Fruit fly (Drosophila melanogaster) whole organism, wandering third instar larva: ENCODE results near the gene repo.
A peak's percentile ranks its signal among the peaks of the same experiment; 100 is the strongest.

Experiments
- CG32264 ChIP-seq: fragments of 200-800 bp; sonication (Bioruptor generic); optimal IDR thresholded peaks from 2 replicates; lab custom pipeline; 2016; ENCODE audit warnings: missing biosample characterization, missing genetic modification characterization
- CG9705 ChIP-seq: fragments of 200-800 bp; sonication (Bioruptor generic); optimal IDR thresholded peaks from 2 replicates; lab custom pipeline; 2018; ENCODE audit warnings: missing biosample characterization, mild to moderate bottlenecking, missing genetic modification characterization
- Dfd ChIP-seq: fragments of >200 bp; optimal IDR thresholded peaks from 2 replicates; lab custom pipeline; 2017; ENCODE audit warnings: missing biosample characterization, missing genetic modification characterization
- Dif ChIP-seq: fragments of 200-275, 200-300 bp; sonication (Bioruptor generic); optimal IDR thresholded peaks from 2 replicates; lab custom pipeline; 2018; ENCODE audit warnings: missing biosample characterization, missing genetic modification characterization; ENCODE audit not compliant: partially characterized antibody
- HLH106 ChIP-seq: fragments of 200-800 bp; optimal IDR thresholded peaks from 3 replicates; lab custom pipeline; 2019; ENCODE audit warnings: missing biosample characterization, mild to moderate bottlenecking, missing genetic modification characterization, moderate library complexity
- Hr78 ChIP-seq: fragments of >200 bp; optimal IDR thresholded peaks from 2 replicates; lab custom pipeline; 2017; ENCODE audit warnings: missing biosample characterization, missing genetic modification characterization
- Hr83 ChIP-seq: fragments of 200-300 bp; sonication (Bioruptor generic); optimal IDR thresholded peaks from 2 replicates; lab custom pipeline; 2016; ENCODE audit warnings: missing biosample characterization, mild to moderate bottlenecking, missing genetic modification characterization, moderate library complexity; ENCODE audit not compliant: poor library complexity, severe bottlenecking
- OdsH ChIP-seq: fragments of 200-800 bp; sonication (Bioruptor generic); optimal IDR thresholded peaks from 2 replicates; lab custom pipeline; 2016; ENCODE audit warnings: missing biosample characterization, mild to moderate bottlenecking, missing genetic modification characterization
- br ChIP-seq: fragments of 200-800 bp; sonication (Bioruptor generic); optimal IDR thresholded peaks from 2 replicates; lab custom pipeline; 2016; ENCODE audit warnings: missing biosample characterization, missing genetic modification characterization
- dsf ChIP-seq: sonication (Bioruptor generic); optimal IDR thresholded peaks from 2 replicates; lab custom pipeline; 2016; ENCODE audit warnings: missing biosample characterization, missing genetic modification characterization, borderline replicate concordance
- lola ChIP-seq: fragments of >200 bp; optimal IDR thresholded peaks from 2 replicates; lab custom pipeline; 2017; ENCODE audit warnings: missing biosample characterization, missing genetic modification characterization
- pan ChIP-seq: fragments of >200 bp; optimal IDR thresholded peaks from 2 replicates; lab custom pipeline; 2017
- usp ChIP-seq: fragments of >200 bp; optimal IDR thresholded peaks from 2 replicates; lab custom pipeline; 2017; ENCODE audit warnings: missing biosample characterization, missing genetic modification characterization
- woc ChIP-seq: sonication (Bioruptor generic); optimal IDR thresholded peaks from 2 replicates; lab custom pipeline; 2016; ENCODE audit warnings: missing biosample characterization, mild to moderate bottlenecking, missing genetic modification characterization

DNA sequence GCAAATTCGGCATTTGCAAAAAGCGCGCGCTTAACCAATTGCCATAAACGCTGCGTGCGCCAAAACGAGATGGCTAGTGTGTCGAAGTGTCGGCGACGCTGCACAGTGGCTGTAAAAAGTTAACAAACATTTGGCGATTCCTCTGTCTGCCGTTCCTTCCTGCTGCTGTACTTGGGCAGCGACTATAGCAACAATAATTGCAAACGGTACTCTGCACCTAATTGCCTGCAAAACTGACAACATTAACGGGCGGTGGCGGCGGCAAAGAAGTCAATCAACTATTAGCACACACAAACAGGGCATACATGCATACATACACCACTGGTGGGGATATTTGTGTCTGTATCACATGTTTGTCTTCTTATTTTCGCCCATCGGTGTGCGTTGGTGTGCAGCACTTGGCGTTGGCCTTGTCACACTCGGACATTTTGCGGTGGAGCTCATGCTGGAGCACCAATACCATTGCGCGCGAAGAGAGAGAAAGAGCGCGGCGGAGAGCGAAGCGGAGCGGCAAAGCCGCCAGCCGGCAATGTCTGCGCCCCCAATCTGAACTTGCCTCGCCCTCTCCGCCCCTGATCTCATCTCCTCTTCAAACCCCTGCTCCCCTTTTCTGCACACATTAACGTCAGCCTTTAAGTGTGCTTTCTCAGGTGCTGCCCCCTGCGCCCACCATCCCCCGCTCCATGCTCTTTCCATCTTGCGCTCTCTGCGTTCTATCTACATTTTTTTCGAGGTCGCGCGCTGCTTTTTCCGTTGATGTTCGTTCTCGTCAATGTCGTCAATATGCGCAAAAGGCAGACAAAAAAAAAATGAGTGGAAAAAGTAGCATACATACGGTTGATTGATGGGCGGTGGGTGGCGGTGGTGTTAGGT lies 8.4 kb downstream of the repo start:
- TF ChIP-seq woc (GFP tag; lab: Kevin White, UChicago) (peak; percentile 49), Hr83 (peak; percentile 86), Dif (peak; percentile 97), br (peak; percentile 31), CG32264 (GFP tag; lab: Kevin White, UChicago) (no peak), pan (lab: Kevin White, UChicago) (no peak), Hr78 (peak; percentile 36), HLH106 (peak; percentile 18), usp (GFP tag; lab: Kevin White, UChicago) (no peak), lola (GFP tag; lab: Kevin White, UChicago) (no peak), dsf (no peak), CG9705 (GFP tag; lab: Kevin White, UChicago) (no peak), Dfd (GFP tag; lab: Kevin White, UChicago) (no peak), OdsH (peak; percentile 22)
